Worm (Caenorhabditis elegans) whole organism, L2 larva: Measurements from ENCODE around the gene ebp-2.

Experiments
- R02D3.7 ChIP-seq: fragments of 150-350 bp; optimal IDR thresholded peaks from 2 replicates; lab custom pipeline; 2014; ENCODE audit warnings: missing biosample characterization, missing genetic modification characterization
- ama-1 ChIP-seq: fragments of 150-350 bp; optimal IDR thresholded peaks from 2 replicates; lab custom pipeline; 2018; ENCODE audit warnings: inconsistent platforms
- ceh-16 ChIP-seq: fragments of 150-350 bp; optimal IDR thresholded peaks from 2 replicates; lab custom pipeline; 2014; ENCODE audit warnings: missing biosample characterization, missing genetic modification characterization
- elt-1 ChIP-seq: fragments of 150-350 bp; optimal IDR thresholded peaks from 2 replicates; lab custom pipeline; 2014; ENCODE audit warnings: missing biosample characterization, missing genetic modification characterization
- elt-3 ChIP-seq: sonication (generic microtip); optimal IDR thresholded peaks from 2 replicates; lab custom pipeline; 2017; ENCODE audit warnings: missing biosample characterization, missing genetic modification characterization
- lin-39 ChIP-seq: fragments of 150-350 bp; optimal IDR thresholded peaks from 2 replicates; lab custom pipeline; 2014; ENCODE audit warnings: missing biosample characterization, missing genetic modification reagents, missing genetic modification characterization
- lsy-2 ChIP-seq, 2 experiments: fragments of 150-350 bp in 1 of 2; sonication (generic microtip) in 1 of 2; optimal IDR thresholded peaks; 2 replicates each; lab custom pipeline; 2014 to 2017; ENCODE audit warnings: missing biosample characterization in 2 of 2, missing genetic modification characterization in 2 of 2
- mab-5 ChIP-seq: fragments of 150-350 bp; optimal IDR thresholded peaks from 2 replicates; lab custom pipeline; 2014; ENCODE audit warnings: missing biosample characterization, missing genetic modification characterization
- mdl-1 ChIP-seq, 2 experiments: fragments of 150-350 bp in 1 of 2; sonication (generic microtip) in 1 of 2; optimal IDR thresholded peaks; 2 replicates each; lab custom pipeline; 2017; ENCODE audit warnings: missing biosample characterization in 2 of 2, missing genetic modification characterization in 2 of 2
- sem-4 ChIP-seq: fragments of 150-350 bp; optimal IDR thresholded peaks from 2 replicates; lab custom pipeline; 2014; ENCODE audit warnings: missing biosample characterization, missing genetic modification reagents, missing genetic modification characterization
- skn-1 ChIP-seq: sonication (generic microtip); optimal IDR thresholded peaks from 2 replicates; lab custom pipeline; 2017; ENCODE audit warnings: missing biosample characterization, missing genetic modification characterization
- snpc-4 ChIP-seq: fragments of 150-350 bp; optimal IDR thresholded peaks from 2 replicates; lab custom pipeline; 2014; ENCODE audit warnings: missing biosample characterization, missing genetic modification characterization

DNA sequence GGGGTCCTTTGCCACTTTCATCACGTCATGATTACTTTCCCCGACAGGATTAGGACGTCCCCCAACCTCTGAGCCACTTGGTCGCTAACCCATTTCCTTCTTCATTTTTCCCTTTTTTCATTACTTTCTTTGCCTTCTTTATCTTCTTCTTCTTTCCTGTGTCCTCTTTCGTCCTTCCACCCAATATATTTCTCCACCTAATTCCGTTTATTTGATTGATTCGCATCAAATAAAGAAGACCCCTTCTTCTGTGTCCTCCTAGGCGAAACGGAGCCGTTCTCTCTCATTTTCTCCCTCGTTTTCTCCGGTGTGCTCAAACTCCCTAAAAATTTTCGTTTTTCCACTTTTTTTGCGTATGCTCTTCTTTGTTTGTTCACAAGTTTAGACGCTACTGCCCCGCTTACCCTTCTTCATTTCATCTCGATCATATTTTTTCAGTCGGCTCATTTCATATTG is 32.8 kb upstream of the ebp-2 start, which contains the start of gene C05D12.7:
- TF ChIP-seq skn-1 (tag; lab: Kevin White, UChicago) (no peak), lin-39 (no peak), mab-5 (tag; lab: Kevin White, UChicago) (no peak), elt-3 (tag; lab: Kevin White, UChicago) (no peak), elt-1 (no peak), snpc-4 (no peak), mdl-1 (tag; optimal IDR thresholded peaks at IDR 0.05; lab: Kevin White, UChicago) (no peak), ceh-16 (no peak), sem-4 (tag; lab: Kevin White, UChicago) (no peak), R02D3.7 (no peak), ama-1 (lab: Kevin White, UChicago) (no peak), lsy-2 (tag; optimal IDR thresholded peaks at IDR 0.05; lab: Kevin White, UChicago) (no peak)
